Fruit fly (Drosophila melanogaster) whole organism, prepupa: ENCODE data around the gene Fpgs1.

ENCODE experiments used
- Blimp-1 ChIP-seq: fragments of 200-800 bp; sonication (Bioruptor generic); optimal IDR thresholded peaks from 3 replicates; lab custom pipeline; 2017; ENCODE audit warnings: missing biosample characterization, missing genetic modification characterization, mild to moderate bottlenecking, moderate library complexity, missing genetic modification reagents
- CG10631 ChIP-seq: fragments of 200-800 bp; sonication (Bioruptor generic); optimal IDR thresholded peaks from 2 replicates; lab custom pipeline; 2016; ENCODE audit warnings: missing biosample characterization, missing genetic modification characterization
- CG10669 ChIP-seq: fragments of 200-800 bp; sonication (Bioruptor generic); optimal IDR thresholded peaks from 3 replicates; lab custom pipeline; 2018; ENCODE audit warnings: missing biosample characterization, mild to moderate bottlenecking, missing genetic modification characterization, moderate library complexity
- CG11294 ChIP-seq: fragments of 200-800 bp; sonication (Bioruptor generic); IDR thresholded peaks from 2 replicates; pipeline ENCODE4 v1.3.6; 2022; ENCODE audit warnings: missing biosample characterization, missing genetic modification characterization
- CG11762 ChIP-seq: fragments of 200-800 bp; sonication (Bioruptor generic); optimal IDR thresholded peaks from 3 replicates; lab custom pipeline; 2016; ENCODE audit warnings: missing biosample characterization, missing genetic modification characterization; ENCODE audit not compliant: insufficient read depth
- CG11902 ChIP-seq: fragments of 200-800 bp; sonication (Bioruptor generic); optimal IDR thresholded peaks from 3 replicates; lab custom pipeline; 2016; ENCODE audit warnings: missing biosample characterization, missing genetic modification characterization
- CG15336 ChIP-seq: fragments of 200-800 bp; sonication (Bioruptor generic); IDR thresholded peaks from 2 replicates; pipeline ENCODE4 v1.3.6; 2022; ENCODE audit warnings: missing biosample characterization, missing genetic modification characterization
- CG1621 ChIP-seq: fragments of 200-800 bp; sonication (Bioruptor generic); optimal IDR thresholded peaks from 3 replicates; lab custom pipeline; 2018; ENCODE audit warnings: missing biosample characterization, mild to moderate bottlenecking, missing genetic modification characterization
- CG16779 ChIP-seq: fragments of 200-800 bp; sonication (Bioruptor generic); optimal IDR thresholded peaks from 3 replicates; lab custom pipeline; 2017; ENCODE audit warnings: missing biosample characterization, mild to moderate bottlenecking, missing genetic modification characterization
- CG3032 ChIP-seq: fragments of 200-800 bp; optimal IDR thresholded peaks from 2 replicates; lab custom pipeline; 2019; ENCODE audit warnings: missing biosample characterization, mild to moderate bottlenecking, missing genetic modification characterization, moderate library complexity
- CG31627 ChIP-seq: fragments of 200-800 bp; sonication (Bioruptor generic); optimal IDR thresholded peaks from 3 replicates; lab custom pipeline; 2016; ENCODE audit warnings: missing biosample characterization, missing genetic modification characterization
- CG32006 ChIP-seq: fragments of 200-800 bp; sonication (Bioruptor generic); optimal IDR thresholded peaks from 3 replicates; lab custom pipeline; 2017; ENCODE audit warnings: missing biosample characterization, mild to moderate bottlenecking, missing genetic modification characterization
- CG34406 ChIP-seq: fragments of 200-800 bp; sonication (Bioruptor generic); optimal IDR thresholded peaks from 3 replicates; lab custom pipeline; 2016; ENCODE audit warnings: missing biosample characterization, missing genetic modification characterization
- CG4318 ChIP-seq: fragments of 200-800 bp; sonication (Bioruptor generic); optimal IDR thresholded peaks from 3 replicates; lab custom pipeline; 2017; ENCODE audit warnings: missing biosample characterization, mild to moderate bottlenecking, missing genetic modification characterization
- CG6163 ChIP-seq: fragments of 200-800 bp; sonication (Bioruptor generic); IDR thresholded peaks from 3 replicates; pipeline ENCODE4 v1.3.6; 2022; ENCODE audit warnings: missing biosample characterization, missing genetic modification characterization
- CG6808 ChIP-seq: fragments of 200-800 bp; sonication (Bioruptor generic); optimal IDR thresholded peaks from 3 replicates; lab custom pipeline; 2017; ENCODE audit warnings: missing biosample characterization, missing genetic modification characterization, mild to moderate bottlenecking, moderate library complexity, missing genetic modification reagents
- CG6854 ChIP-seq: fragments of 200-800 bp; sonication (Bioruptor generic); optimal IDR thresholded peaks from 2 replicates; lab custom pipeline; 2017; ENCODE audit warnings: missing biosample characterization, mild to moderate bottlenecking, missing genetic modification characterization
- CG8119 ChIP-seq: fragments of 200-800 bp; sonication (Bioruptor generic); IDR thresholded peaks from 3 replicates; pipeline ENCODE4 v1.3.6; 2022; ENCODE audit warnings: missing biosample characterization, missing genetic modification characterization
- CG8319 ChIP-seq: fragments of 200-800 bp; sonication (Bioruptor generic); optimal IDR thresholded peaks from 3 replicates; lab custom pipeline; 2016; ENCODE audit warnings: missing biosample characterization, missing genetic modification characterization
- CG8632 ChIP-seq: fragments of 200-800 bp; sonication (Bioruptor generic); optimal IDR thresholded peaks from 3 replicates; lab custom pipeline; 2016; ENCODE audit warnings: missing biosample characterization, missing genetic modification characterization
- Eip75B ChIP-seq: fragments of 200-800 bp; sonication (Bioruptor generic); optimal IDR thresholded peaks from 3 replicates; lab custom pipeline; 2016; ENCODE audit warnings: missing biosample characterization, missing genetic modification characterization
- Eip78C ChIP-seq: fragments of 200-800 bp; sonication (Bioruptor generic); peaks from one replicate; lab custom pipeline; 2016; ENCODE audit warnings: missing biosample characterization, missing genetic modification characterization
- Eip93F ChIP-seq: fragments of 200-800 bp; sonication (Bioruptor generic); optimal IDR thresholded peaks from 2 replicates; lab custom pipeline; 2016; ENCODE audit warnings: missing biosample characterization, mild to moderate bottlenecking, missing genetic modification characterization
- Ets96B ChIP-seq: fragments of 200-800 bp; optimal IDR thresholded peaks from 2 replicates; lab custom pipeline; 2019; ENCODE audit warnings: missing biosample characterization, mild to moderate bottlenecking, missing genetic modification characterization, moderate library complexity
- Gug ChIP-seq: fragments of 200-800 bp; sonication (Bioruptor generic); IDR thresholded peaks from 2 replicates; pipeline ENCODE4 v1.3.6; 2022; ENCODE audit warnings: missing biosample characterization, missing genetic modification characterization
- Hr39 ChIP-seq: fragments of 200-800 bp; sonication (Bioruptor generic); optimal IDR thresholded peaks from 2 replicates; lab custom pipeline; 2016; ENCODE audit warnings: missing biosample characterization, missing genetic modification characterization
- Hr4 ChIP-seq: fragments of 200-800 bp; sonication (Bioruptor generic); optimal IDR thresholded peaks from 3 replicates; lab custom pipeline; 2016; ENCODE audit warnings: missing biosample characterization, missing genetic modification characterization
- Lpt ChIP-seq: fragments of 200-800 bp; sonication (Bioruptor generic); optimal IDR thresholded peaks from 3 replicates; lab custom pipeline; 2016; ENCODE audit warnings: missing biosample characterization, missing genetic modification characterization
- OdsH ChIP-seq: fragments of 200-800 bp; sonication (Bioruptor generic); optimal IDR thresholded peaks from 3 replicates; lab custom pipeline; 2016; ENCODE audit warnings: missing biosample characterization, missing genetic modification characterization
- Smox ChIP-seq: fragments of 200-800 bp; sonication (Bioruptor generic); optimal IDR thresholded peaks from 3 replicates; lab custom pipeline; 2016; ENCODE audit warnings: missing biosample characterization, missing genetic modification characterization
- Sox15 ChIP-seq: fragments of 200-800 bp; sonication (Bioruptor generic); optimal IDR thresholded peaks from 3 replicates; lab custom pipeline; 2016; ENCODE audit warnings: missing biosample characterization, missing genetic modification characterization
- acj6 ChIP-seq: fragments of 200-800 bp; sonication (Bioruptor generic); optimal IDR thresholded peaks from 3 replicates; lab custom pipeline; 2016; ENCODE audit warnings: missing biosample characterization, missing genetic modification characterization
- cyc ChIP-seq: fragments of 200-800 bp; sonication (Bioruptor generic); optimal IDR thresholded peaks from 3 replicates; lab custom pipeline; 2016; ENCODE audit warnings: missing biosample characterization, missing genetic modification characterization
- dac ChIP-seq: fragments of 200-800 bp; sonication (Bioruptor generic); optimal IDR thresholded peaks from 2 replicates; lab custom pipeline; 2017; ENCODE audit warnings: missing biosample characterization, mild to moderate bottlenecking, missing genetic modification characterization
- dsx ChIP-seq: fragments of 200-800 bp; optimal IDR thresholded peaks from 3 replicates; lab custom pipeline; 2019; ENCODE audit warnings: missing biosample characterization, mild to moderate bottlenecking, missing genetic modification characterization, moderate library complexity; ENCODE audit not compliant: poor library complexity, severe bottlenecking
- esn ChIP-seq: fragments of 200-800 bp; sonication (Bioruptor generic); optimal IDR thresholded peaks from 2 replicates; lab custom pipeline; 2016; ENCODE audit warnings: missing biosample characterization, mild to moderate bottlenecking, missing genetic modification characterization, moderate library complexity
- fd59A ChIP-seq: fragments of 200-800 bp; sonication (Bioruptor generic); optimal IDR thresholded peaks from 2 replicates; lab custom pipeline; 2017; ENCODE audit warnings: missing biosample characterization, mild to moderate bottlenecking, missing genetic modification characterization, missing genetic modification reagents
- fd85E ChIP-seq: fragments of 200-800 bp; sonication (Bioruptor generic); optimal IDR thresholded peaks from 3 replicates; lab custom pipeline; 2016; ENCODE audit warnings: missing biosample characterization, missing genetic modification characterization
- fkh ChIP-seq: fragments of 200-800 bp; sonication (Bioruptor generic); optimal IDR thresholded peaks from 3 replicates; lab custom pipeline; 2017; ENCODE audit warnings: missing biosample characterization, mild to moderate bottlenecking, missing genetic modification characterization, moderate library complexity
- lz ChIP-seq: fragments of 200-800 bp; sonication (Bioruptor generic); optimal IDR thresholded peaks from 3 replicates; lab custom pipeline; 2016; ENCODE audit warnings: missing biosample characterization, missing genetic modification characterization
- salr ChIP-seq, 2 experiments: fragments of 200-800 bp; sonication (Bioruptor generic); optimal IDR thresholded peaks; 3 replicates each; lab custom pipeline; 2016 to 2018; ENCODE audit warnings: missing biosample characterization in 2 of 2, missing genetic modification characterization in 2 of 2, mild to moderate bottlenecking in 1 of 2
- spab ChIP-seq: fragments of 200-800 bp; sonication (Bioruptor generic); optimal IDR thresholded peaks from 2 replicates; lab custom pipeline; 2017; ENCODE audit warnings: missing biosample characterization, mild to moderate bottlenecking, missing genetic modification characterization, missing genetic modification reagents
- ss ChIP-seq, 2 experiments: fragments of 200-800 bp; sonication (Bioruptor generic); optimal IDR thresholded peaks; 2 replicates in 1 of 2; 3 replicates in 1 of 2; lab custom pipeline; 2017 to 2018; ENCODE audit warnings: mild to moderate bottlenecking in 2 of 2, missing biosample characterization in 2 of 2, missing genetic modification characterization in 2 of 2, moderate library complexity in 1 of 2
- svp ChIP-seq: fragments of 200-800 bp; sonication (Bioruptor generic); peaks from one replicate; lab custom pipeline; 2016; ENCODE audit warnings: missing biosample characterization, missing genetic modification characterization
- vri ChIP-seq: fragments of 200-800 bp; sonication (Bioruptor generic); optimal IDR thresholded peaks from 3 replicates; lab custom pipeline; 2016; ENCODE audit warnings: missing biosample characterization, mild to moderate bottlenecking, missing genetic modification characterization

The Fpgs1 gene

dm6 chrX:12574666-12575202 lies 36.9 kb upstream of the Fpgs1 start (continued):
- peak; percentile 76 for TF ChIP-seq CG34406
- peak; percentile 6 for TF ChIP-seq CG31627 (GFP tag; lab: Kevin White, UChicago)
- TF ChIP-seq CG10631, result peak; percentile 63
- TF ChIP-seq fd59A (GFP tag; lab: Kevin White, UChicago), result peak; percentile 79
- TF ChIP-seq salr (GFP tag; optimal IDR thresholded peaks at IDR 0.05; lab: Kevin White, UChicago), result peak; percentile 53 to 86
- TF ChIP-seq CG15336, result peak; percentile 88
- peak; percentile 80 for TF ChIP-seq CG32006 (GFP tag; lab: Kevin White, UChicago)
- peak; percentile 16 for TF ChIP-seq CG11902 (GFP tag; lab: Kevin White, UChicago)
- peak; percentile 72 for TF ChIP-seq CG3032 (tag; lab: Kevin White, UChicago)
- TF ChIP-seq CG16779 (tag; lab: Kevin White, UChicago), result peak; percentile 96
- peak; percentile 54 for TF ChIP-seq esn (GFP tag; lab: Kevin White, UChicago)
- peak; percentile 59 for TF ChIP-seq CG8319 (GFP tag; lab: Kevin White, UChicago)
- TF ChIP-seq Sox15 (GFP tag; lab: Kevin White, UChicago), result no peak
- peak; percentile 50 for TF ChIP-seq lz (GFP tag; lab: Kevin White, UChicago)
- peak; percentile 18 for TF ChIP-seq fkh
- TF ChIP-seq CG6808 (GFP tag; lab: Kevin White, UChicago), result peak; percentile 94
- peak; percentile 98 to 100 for TF ChIP-seq ss (GFP tag; optimal IDR thresholded peaks at IDR 0.05; lab: Kevin White, UChicago)
- peak; percentile 15 for TF ChIP-seq cyc (GFP tag; lab: Kevin White, UChicago)
- peak; percentile 87 for TF ChIP-seq dac (GFP tag; lab: Kevin White, UChicago)
- TF ChIP-seq CG1621 (tag; lab: Kevin White, UChicago), result peak; percentile 92
- TF ChIP-seq fd85E, result peak; percentile 81
- TF ChIP-seq CG11294 (GFP tag; lab: Robert Waterston, UW), result peak; percentile 40; the same call in 1 of the 2 replicates
- TF ChIP-seq Smox (GFP tag; lab: Kevin White, UChicago), result peak; percentile 64
- peak; percentile 77 for TF ChIP-seq Ets96B (tag; lab: Kevin White, UChicago)
- TF ChIP-seq CG6854 (GFP tag; lab: Kevin White, UChicago), result peak; percentile 90

- TF ChIP-seq Hr39 (GFP tag; lab: Kevin White, UChicago) (no peak), fkh (no peak), CG8632 (GFP tag; lab: Kevin White, UChicago) (peak; percentile 36), CG34406 (peak; percentile 6), Eip75B (no peak), CG31627 (GFP tag; lab: Kevin White, UChicago) (no peak), CG6163 (GFP tag; lab: Robert Waterston, UW) (no peak), esn (GFP tag; lab: Kevin White, UChicago) (no peak), lz (GFP tag; lab: Kevin White, UChicago) (no peak), ss (GFP tag; optimal IDR thresholded peaks at IDR 0.05; lab: Kevin White, UChicago) (no peak), acj6 (GFP tag; lab: Kevin White, UChicago) (no peak), svp (GFP tag; lab: Kevin White, UChicago) (peak; percentile 78), CG6808 (GFP tag; lab: Kevin White, UChicago) (no peak), Sox15 (GFP tag; lab: Kevin White, UChicago) (no peak), fd85E (no peak), CG11294 (GFP tag; lab: Robert Waterston, UW) (peak; percentile 8; the same call in 1 of the 2 replicates), CG11762 (no peak), CG6854 (GFP tag; lab: Kevin White, UChicago) (no peak), dsx (GFP tag; lab: Kevin White, UChicago) (no peak), CG11902 (GFP tag; lab: Kevin White, UChicago) (no peak), CG4318 (no peak), CG15336 (no peak), Blimp-1 (GFP tag; lab: Kevin White, UChicago) (peak; percentile 9), vri (GFP tag; lab: Kevin White, UChicago) (no peak), CG8119 (GFP tag; lab: Robert Waterston, UW) (peak; percentile 31; the same call in 2 of the 3 replicates), CG8319 (GFP tag; lab: Kevin White, UChicago) (no peak), OdsH (no peak), Gug (GFP tag; lab: Robert Waterston, UW) (no peak), Lpt (GFP tag; lab: Kevin White, UChicago) (no peak), spab (GFP tag; lab: Kevin White, UChicago) (no peak), salr (GFP tag; optimal IDR thresholded peaks at IDR 0.05; lab: Kevin White, UChicago) (no peak), CG10669 (GFP tag; lab: Kevin White, UChicago) (peak; percentile 18), Hr4 (no peak), Eip93F (GFP tag; lab: Kevin White, UChicago) (no peak), Eip78C (GFP tag; lab: Kevin White, UChicago) (no peak), CG16779 (tag; lab: Kevin White, UChicago) (no peak), dac (GFP tag; lab: Kevin White, UChicago) (no peak)
Measured at dm6 chrX:12575292-12575826, 36.3 kb upstream of the Fpgs1 start.
